Worm (Caenorhabditis elegans) whole organism, L1 larva: ENCODE results near the gene dod-23.

Experiments
- aly-2 ChIP-seq: fragments of 150-350 bp; optimal IDR thresholded peaks from 2 replicates; lab custom pipeline; 2014; ENCODE audit warnings: missing biosample characterization, missing genetic modification characterization
- fkh-10 ChIP-seq: sonication (generic microtip); optimal IDR thresholded peaks from 2 replicates; lab custom pipeline; 2017; ENCODE audit warnings: missing biosample characterization, missing genetic modification reagents, missing genetic modification characterization
- lin-13 ChIP-seq: fragments of 150-350 bp; optimal IDR thresholded peaks from 2 replicates; lab custom pipeline; 2014; ENCODE audit warnings: missing biosample characterization, missing genetic modification reagents, missing genetic modification characterization
- lin-39 ChIP-seq: fragments of 150-350 bp; optimal IDR thresholded peaks from 2 replicates; lab custom pipeline; 2014; ENCODE audit warnings: missing biosample characterization, missing genetic modification reagents, missing genetic modification characterization
- nhr-28 ChIP-seq: fragments of 150-350 bp; optimal IDR thresholded peaks from 2 replicates; lab custom pipeline; 2014; ENCODE audit warnings: missing biosample characterization, missing genetic modification characterization
- nhr-84 ChIP-seq: sonication (generic microtip); optimal IDR thresholded peaks from 2 replicates; lab custom pipeline; 2017; ENCODE audit warnings: missing biosample characterization, missing genetic modification characterization
- nhr-90 ChIP-seq: sonication (generic microtip); optimal IDR thresholded peaks from 2 replicates; lab custom pipeline; 2016; ENCODE audit warnings: mild to moderate bottlenecking, missing genetic modification characterization, missing compliant biosample characterization; ENCODE audit not compliant: poor library complexity
- tbx-2 ChIP-seq: sonication (generic microtip); optimal IDR thresholded peaks from 2 replicates; lab custom pipeline; 2016; ENCODE audit warnings: missing genetic modification characterization, missing compliant biosample characterization
- zip-4 ChIP-seq: fragments of 200-800 bp; sonication (Bioruptor generic); optimal IDR thresholded peaks from 2 replicates; lab custom pipeline; 2018; ENCODE audit warnings: mild to moderate bottlenecking, missing genetic modification characterization, moderate library complexity, missing compliant biosample characterization

DNA sequence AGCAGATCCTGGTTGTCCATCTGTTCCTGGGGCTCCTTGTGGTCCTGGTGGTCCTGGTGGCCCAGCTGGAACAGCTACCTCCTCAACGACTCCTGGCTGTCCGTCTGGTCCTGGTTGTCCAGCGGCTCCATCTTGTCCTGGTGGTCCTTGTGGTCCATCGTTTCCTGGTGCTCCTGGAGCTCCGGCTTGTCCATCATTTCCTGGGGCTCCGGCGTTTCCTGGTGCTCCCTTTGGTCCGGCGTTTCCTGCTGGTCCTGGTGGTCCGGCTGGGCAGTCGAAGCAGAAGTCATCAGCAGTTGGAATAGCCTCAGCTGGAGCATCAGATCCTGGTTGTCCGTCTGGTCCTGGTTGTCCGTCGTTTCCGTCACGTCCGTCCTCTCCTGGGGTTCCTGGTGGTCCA lies 40.5 kb downstream of the dod-23 start:
- TF ChIP-seq lin-13 (GFP tag; lab: Kevin White, UChicago): no peak
- no peak for TF ChIP-seq tbx-2
- no peak for TF ChIP-seq fkh-10 (GFP tag; lab: Kevin White, UChicago)
- TF ChIP-seq lin-39 (tag; lab: Kevin White, UChicago): no peak
- TF ChIP-seq nhr-90: no peak
- no peak for TF ChIP-seq nhr-84 (tag; lab: Kevin White, UChicago)
- no peak for TF ChIP-seq zip-4 (GFP tag; lab: Kevin White, UChicago)
- no peak for TF ChIP-seq nhr-28 (tag; lab: Kevin White, UChicago)
- no peak for TF ChIP-seq aly-2 (tag; lab: Kevin White, UChicago)
